Worm (Caenorhabditis elegans) whole organism, L4 larva: ENCODE results near the gene fbxa-197.
A peak's percentile ranks its signal among the peaks of the same experiment; 100 is the strongest.

Experiments
- F10B5.3 ChIP-seq: sonication (generic microtip); optimal IDR thresholded peaks from 2 replicates; lab custom pipeline; 2016; ENCODE audit warnings: mild to moderate bottlenecking, missing genetic modification characterization, missing compliant biosample characterization
- F49E8.2 ChIP-seq: sonication (generic microtip); optimal IDR thresholded peaks from 2 replicates; lab custom pipeline; 2016; ENCODE audit warnings: missing compliant biosample characterization, mild to moderate bottlenecking, missing genetic modification characterization, borderline replicate concordance
- R02D3.7 ChIP-seq: fragments of 150-350 bp; sonication (generic microtip); optimal IDR thresholded peaks from 3 replicates; lab custom pipeline; 2014; ENCODE audit warnings: missing biosample characterization, missing genetic modification characterization
- T26A8.4 ChIP-seq: fragments of 200-800 bp; sonication (Bioruptor generic); IDR thresholded peaks from 2 replicates; pipeline ENCODE4 v1.3.6; 2022; ENCODE audit warnings: missing genetic modification characterization, missing compliant biosample characterization
- Y105C5A.15 ChIP-seq: fragments of 200-800 bp; sonication (Bioruptor generic); IDR thresholded peaks from 2 replicates; pipeline ENCODE4 v1.3.6; 2022; ENCODE audit warnings: missing genetic modification characterization, missing compliant biosample characterization
- ZK546.5 ChIP-seq, 2 experiments: sonication (generic microtip); optimal IDR thresholded peaks; 2 replicates each; lab custom pipeline; 2017; ENCODE audit warnings: missing biosample characterization in 2 of 2, missing genetic modification characterization in 2 of 2
- aha-1 ChIP-seq: fragments of 150-350 bp; peaks from one replicate; lab custom pipeline; 2014; ENCODE audit warnings: missing biosample characterization, missing genetic modification characterization
- aly-2 ChIP-seq: sonication (generic microtip); optimal IDR thresholded peaks from 2 replicates; lab custom pipeline; 2018; ENCODE audit warnings: missing biosample characterization, missing genetic modification characterization
- ama-1 ChIP-seq: fragments of 150-350 bp; optimal IDR thresholded peaks from 2 replicates; lab custom pipeline; 2014; ENCODE audit warnings: inconsistent platforms, mixed read lengths
- attf-4 ChIP-seq: sonication (generic microtip); optimal IDR thresholded peaks from 3 replicates; lab custom pipeline; 2017; ENCODE audit warnings: missing biosample characterization, missing genetic modification characterization
- ceh-28 ChIP-seq: fragments of 150-350 bp; optimal IDR thresholded peaks from 2 replicates; lab custom pipeline; 2014; ENCODE audit warnings: missing biosample characterization, missing genetic modification reagents, missing genetic modification characterization
- ces-1 ChIP-seq: fragments of 150-350 bp; sonication (generic microtip); optimal IDR thresholded peaks from 4 replicates; lab custom pipeline; 2014; ENCODE audit warnings: missing biosample characterization, missing genetic modification reagents, missing genetic modification characterization
- cey-2 ChIP-seq: sonication (generic microtip); optimal IDR thresholded peaks from 3 replicates; lab custom pipeline; 2017; ENCODE audit warnings: missing genetic modification characterization, mild to moderate bottlenecking, missing compliant biosample characterization, antibody characterized with exemption, borderline replicate concordance; ENCODE audit not compliant: insufficient read depth
- ctbp-1 ChIP-seq: fragments of 200-800 bp; sonication (Bioruptor generic); IDR thresholded peaks from 2 replicates; pipeline ENCODE4 v1.3.6; 2022; ENCODE audit warnings: missing genetic modification reagents, missing genetic modification characterization, missing compliant biosample characterization
- daf-12 ChIP-seq: fragments of 150-350 bp; optimal IDR thresholded peaks from 2 replicates; lab custom pipeline; 2014; ENCODE audit warnings: missing biosample characterization, missing genetic modification reagents, missing genetic modification characterization
- daf-8 ChIP-seq: fragments of 200-800 bp; sonication (Bioruptor generic); IDR thresholded peaks from 2 replicates; pipeline ENCODE4 v1.3.6; 2022; ENCODE audit warnings: missing genetic modification characterization, missing compliant biosample characterization
- dmd-8 ChIP-seq: fragments of 200-800 bp; sonication (Bioruptor generic); IDR thresholded peaks from 2 replicates; pipeline ENCODE4 v1.3.6; 2022; ENCODE audit warnings: missing genetic modification characterization, missing compliant biosample characterization
- dmd-9 ChIP-seq: fragments of 200-800 bp; sonication (Bioruptor generic); IDR thresholded peaks from 2 replicates; pipeline ENCODE4 v1.3.6; 2022; ENCODE audit warnings: missing genetic modification reagents, missing genetic modification characterization, missing compliant biosample characterization
- duxl-1 ChIP-seq: sonication (generic microtip); optimal IDR thresholded peaks from 2 replicates; lab custom pipeline; 2016; ENCODE audit warnings: mild to moderate bottlenecking, missing genetic modification characterization, moderate library complexity, missing compliant biosample characterization; ENCODE audit not compliant: poor library complexity
- dve-1 ChIP-seq: sonication (generic microtip); optimal IDR thresholded peaks from 2 replicates; lab custom pipeline; 2017; ENCODE audit warnings: antibody characterized with exemption, mild to moderate bottlenecking, missing genetic modification characterization, missing compliant biosample characterization; ENCODE audit not compliant: insufficient read depth
- gei-8 ChIP-seq: fragments of 200-800 bp; sonication (Bioruptor generic); optimal IDR thresholded peaks from 2 replicates; lab custom pipeline; 2018; ENCODE audit warnings: mild to moderate bottlenecking, missing genetic modification characterization, missing compliant biosample characterization
- hif-1 ChIP-seq, 2 experiments: sonication (generic microtip); optimal IDR thresholded peaks; 2 replicates each; lab custom pipeline; 2016 to 2017; ENCODE audit warnings: missing compliant biosample characterization in 2 of 2, missing genetic modification characterization in 2 of 2, missing genetic modification reagents in 2 of 2, missing genotype in 2 of 2, mild to moderate bottlenecking in 1 of 2
- hlh-11 ChIP-seq: fragments of 200-800 bp; sonication (Bioruptor generic); optimal IDR thresholded peaks from 2 replicates; lab custom pipeline; 2018; ENCODE audit warnings: mild to moderate bottlenecking, missing genetic modification characterization, missing compliant biosample characterization
- hlh-30 ChIP-seq: sonication (generic microtip); optimal IDR thresholded peaks from 2 replicates; lab custom pipeline; 2017; ENCODE audit warnings: antibody characterized with exemption, mild to moderate bottlenecking, missing genetic modification characterization, missing compliant biosample characterization; ENCODE audit not compliant: insufficient read depth
- lin-13 ChIP-seq: fragments of 150-350 bp; optimal IDR thresholded peaks from 2 replicates; lab custom pipeline; 2014; ENCODE audit warnings: missing biosample characterization, missing genetic modification reagents, missing genetic modification characterization
- lin-29 ChIP-seq: fragments of 200-800 bp; sonication (Bioruptor generic); IDR thresholded peaks from 2 replicates; pipeline ENCODE4 v1.3.6; 2022; ENCODE audit warnings: missing genetic modification reagents, missing genetic modification characterization, missing compliant biosample characterization
- lin-39 ChIP-seq: fragments of 150-350 bp; optimal IDR thresholded peaks from 2 replicates; lab custom pipeline; 2014; ENCODE audit warnings: missing biosample characterization, missing genetic modification reagents, missing genetic modification characterization
- lsy-2 ChIP-seq, 2 experiments: fragments of 150-350 bp in 1 of 2; sonication (generic microtip) in 1 of 2; optimal IDR thresholded peaks; 2 replicates each; lab custom pipeline; 2014 to 2017; ENCODE audit warnings: missing biosample characterization in 2 of 2, missing genetic modification characterization in 2 of 2
- madf-9 ChIP-seq: fragments of 200-800 bp; sonication (Bioruptor generic); conservative IDR thresholded peaks from 2 replicates; pipeline ENCODE4 v1.3.6; 2022; ENCODE audit warnings: missing genetic modification reagents, missing genetic modification characterization, missing compliant biosample characterization
- mdt-29 ChIP-seq: fragments of 200-800 bp; sonication (Bioruptor generic); IDR thresholded peaks from 2 replicates; pipeline ENCODE4 v1.3.6; 2022; ENCODE audit warnings: missing genetic modification reagents, missing genetic modification characterization, missing compliant biosample characterization
- mep-1 ChIP-seq: fragments of 150-350 bp; sonication (generic microtip); optimal IDR thresholded peaks from 3 replicates; lab custom pipeline; 2014; ENCODE audit warnings: missing biosample characterization, missing genetic modification characterization
- nhr-102 ChIP-seq: sonication (generic microtip); optimal IDR thresholded peaks from 2 replicates; lab custom pipeline; 2016; ENCODE audit warnings: mild to moderate bottlenecking, missing genetic modification characterization, moderate library complexity, missing compliant biosample characterization
- nhr-28 ChIP-seq: fragments of 150-350 bp; optimal IDR thresholded peaks from 2 replicates; lab custom pipeline; 2014; ENCODE audit warnings: missing biosample characterization, missing genetic modification characterization
- nhr-42 ChIP-seq: fragments of 200-800 bp; sonication (Bioruptor generic); IDR thresholded peaks from 2 replicates; pipeline ENCODE4 v1.3.6; 2022; ENCODE audit warnings: missing genetic modification characterization, missing compliant biosample characterization
- nhr-6 ChIP-seq: fragments of 150-350 bp; optimal IDR thresholded peaks from 2 replicates; lab custom pipeline; 2014; ENCODE audit warnings: missing biosample characterization, missing genetic modification characterization
- pqm-1 ChIP-seq: sonication (generic microtip); optimal IDR thresholded peaks from 2 replicates; lab custom pipeline; 2017; ENCODE audit warnings: missing biosample characterization, missing genetic modification characterization
- sdz-12 ChIP-seq: fragments of 200-800 bp; sonication (Bioruptor generic); optimal IDR thresholded peaks from 2 replicates; lab custom pipeline; 2018; ENCODE audit warnings: mild to moderate bottlenecking, missing genetic modification characterization, missing compliant biosample characterization
- spr-3 ChIP-seq: fragments of 200-800 bp; sonication (Bioruptor generic); optimal IDR thresholded peaks from 2 replicates; lab custom pipeline; 2018; ENCODE audit warnings: mild to moderate bottlenecking, missing genetic modification characterization, missing compliant biosample characterization
- vab-7 ChIP-seq: fragments of 200-800 bp; sonication (Bioruptor generic); IDR thresholded peaks from 2 replicates; pipeline ENCODE4 v1.3.6; 2022; ENCODE audit warnings: missing genetic modification reagents, missing genetic modification characterization, missing compliant biosample characterization
- zag-1 ChIP-seq: fragments of 150-350 bp; optimal IDR thresholded peaks from 2 replicates; lab custom pipeline; 2014; ENCODE audit warnings: missing biosample characterization, missing genetic modification characterization
- zfp-2 ChIP-seq: sonication (generic microtip); optimal IDR thresholded peaks from 2 replicates; lab custom pipeline; 2016; ENCODE audit warnings: mild to moderate bottlenecking, missing genetic modification characterization, missing compliant biosample characterization
- ztf-7 ChIP-seq: fragments of 150-350 bp; optimal IDR thresholded peaks from 2 replicates; lab custom pipeline; 2014; ENCODE audit warnings: missing biosample characterization, missing genetic modification characterization

The fbxa-197 gene

DNA sequence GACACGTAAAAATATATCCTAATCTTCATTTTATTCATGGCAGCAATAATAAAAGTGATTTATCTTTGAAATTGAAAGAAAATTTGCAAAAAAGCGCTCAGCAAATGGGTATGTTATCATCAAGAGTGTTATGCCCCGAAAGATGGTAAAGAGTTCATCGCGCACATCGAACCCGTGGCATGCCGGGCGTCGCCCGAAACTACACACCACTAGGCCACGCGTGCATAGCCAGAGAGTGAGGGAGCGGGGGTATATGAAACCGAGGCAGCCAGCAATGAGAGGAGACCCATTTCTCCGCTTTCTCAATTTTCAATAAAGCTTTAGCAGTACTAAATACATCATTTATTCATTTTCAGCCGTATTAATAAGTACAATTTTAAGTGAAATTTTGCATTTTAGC lies 6.3 kb downstream of the fbxa-197 start (continued):
- TF ChIP-seq cey-2 (tag; lab: Kevin White, UChicago) (no peak), ces-1 (peak; percentile 26), aha-1 (tag; lab: Kevin White, UChicago) (peak; percentile 64), nhr-6 (tag; lab: Kevin White, UChicago) (peak; percentile 14), dmd-9 (GFP tag; lab: Robert Waterston, UW) (peak; percentile 85), Y105C5A.15 (peak; percentile 97), F49E8.2 (tag; lab: Kevin White, UChicago) (peak; percentile 89), zfp-2 (tag; lab: Kevin White, UChicago) (peak; percentile 71), daf-8 (peak; percentile 94), nhr-28 (tag; lab: Kevin White, UChicago) (peak; percentile 52), madf-9 (GFP tag; lab: Robert Waterston, UW) (peak; percentile 93), lin-13 (GFP tag; lab: Kevin White, UChicago) (peak; percentile 47), daf-12 (tag; lab: Kevin White, UChicago) (no peak), nhr-102 (tag; lab: Kevin White, UChicago) (no peak), T26A8.4 (GFP tag; lab: Robert Waterston, UW) (peak; percentile 94), mep-1 (no peak), ama-1 (no peak), vab-7 (GFP tag; lab: Robert Waterston, UW) (peak; percentile 99), dve-1 (no peak), ztf-7 (tag; lab: Kevin White, UChicago) (peak; percentile 80), lin-29 (GFP tag; lab: Robert Waterston, UW) (peak; percentile 84), aly-2 (tag; lab: Kevin White, UChicago) (peak; percentile 74), mdt-29 (GFP tag; lab: Robert Waterston, UW) (peak; percentile 88), pqm-1 (no peak), hif-1 (tag; optimal IDR thresholded peaks at IDR 0.05; lab: Kevin White, UChicago) (peak; percentile 64 to 80), ceh-28 (tag; lab: Kevin White, UChicago) (no peak), lin-39 (tag; lab: Kevin White, UChicago) (no peak), F10B5.3 (tag; lab: Kevin White, UChicago) (peak; percentile 79), nhr-42 (GFP tag; lab: Robert Waterston, UW) (peak; percentile 95), R02D3.7 (tag; lab: Kevin White, UChicago) (no peak), zag-1 (tag; lab: Kevin White, UChicago) (no peak), ctbp-1 (GFP tag; lab: Robert Waterston, UW) (peak; percentile 92), lsy-2 (tag; optimal IDR thresholded peaks at IDR 0.05; lab: Kevin White, UChicago) (peak in 1 of 2 experiments; percentile 42), dmd-8 (GFP tag; lab: Robert Waterston, UW) (peak; percentile 99), spr-3 (peak; percentile 91), hlh-30 (tag; lab: Kevin White, UChicago) (peak; percentile 78), ZK546.5 (tag; optimal IDR thresholded peaks at IDR 0.05; lab: Kevin White, UChicago) (no peak), sdz-12 (GFP tag; lab: Kevin White, UChicago) (peak; percentile 97), attf-4 (tag; lab: Kevin White, UChicago) (no peak), gei-8 (GFP tag; lab: Kevin White, UChicago) (peak; percentile 97), hlh-11 (no peak)
- TF ChIP-seq, all 104 proteins: peak for 77

DNA sequence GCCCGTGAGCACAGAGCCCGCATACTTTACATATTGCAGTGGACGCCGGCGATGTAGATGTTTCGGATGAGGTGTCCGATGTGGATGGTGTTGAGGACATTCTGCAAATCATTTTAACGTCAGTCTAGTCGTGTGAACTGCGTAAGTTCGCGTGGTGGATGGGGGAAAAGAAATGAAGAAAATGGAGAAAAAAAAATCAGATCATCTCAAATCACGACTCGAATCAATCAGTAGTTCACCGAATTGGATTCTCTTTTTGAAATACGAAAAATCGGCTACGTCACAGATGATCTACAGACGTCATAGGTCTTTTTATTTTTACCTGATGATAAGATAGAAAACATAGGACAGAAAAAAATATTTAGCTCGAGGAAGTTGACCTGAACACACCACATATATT lies 8.8 kb downstream of the fbxa-197 start, which contains the start of gene nhr-102:
Gene nhr-102 (minus strand): TSS at position 101 of the 400 bp plus-strand sequence.
- TF ChIP-seq T26A8.4 (GFP tag; lab: Robert Waterston, UW) (0 out of 2 replicates have a peak, but pooled peaks have one; percentile 26), duxl-1 (tag; lab: Kevin White, UChicago) (no peak), dve-1 (peak; percentile 2)
- TF ChIP-seq, all 104 proteins: peak for 2
